Worm (Caenorhabditis elegans): ENCODE measurements around the gene F48E8.2.

DNA sequence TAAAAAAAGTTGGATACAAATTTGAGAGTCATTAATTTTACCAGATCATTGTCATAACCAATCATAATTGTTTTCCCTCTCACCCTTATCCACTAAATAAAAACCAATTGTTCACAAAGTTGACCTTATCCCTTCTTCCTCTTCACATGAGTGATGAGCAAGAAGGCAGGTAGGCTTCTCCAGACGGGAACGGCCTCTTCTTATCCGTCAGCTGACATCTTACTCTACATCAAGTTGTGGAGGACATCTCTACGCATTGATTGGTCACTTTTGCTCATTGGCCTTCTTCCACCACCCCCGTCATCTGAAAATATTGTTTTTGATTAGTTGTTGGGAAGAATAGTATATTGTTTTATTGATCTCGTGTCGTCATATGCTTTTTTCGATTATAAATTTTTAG is 22.2 kb downstream of the F48E8.2 start:
- peak; percentile 60 for TF ChIP-seq unc-62 (GFP tag; optimal IDR thresholded peaks at IDR 0.05)
- no peak for TF ChIP-seq drap-1 (GFP tag; optimal IDR thresholded peaks at IDR 0.05)
- no peak for TF ChIP-seq nhr-12 (tag; optimal IDR thresholded peaks at IDR 0.05)
- TF ChIP-seq lin-32 (GFP tag; optimal IDR thresholded peaks at IDR 0.05), result no peak
- no peak for TF ChIP-seq ceh-43 (GFP tag; optimal IDR thresholded peaks at IDR 0.05)
- no peak for TF ChIP-seq pha-4 (tag; optimal IDR thresholded peaks at IDR 0.05)
- no peak for TF ChIP-seq mep-1 (tag; optimal IDR thresholded peaks at IDR 0.05)
- TF ChIP-seq lsy-2 (tag; optimal IDR thresholded peaks at IDR 0.05), result no peak
- no peak for TF ChIP-seq nhr-76 (tag; optimal IDR thresholded peaks at IDR 0.05)
- TF ChIP-seq lin-13 (tag; optimal IDR thresholded peaks at IDR 0.05), result no peak
- no peak for TF ChIP-seq snpc-4 (tag; optimal IDR thresholded peaks at IDR 0.05)

Measured in whole organism, mixed stage, embryonic.